Worm (Caenorhabditis elegans): ENCODE measurements around the gene mex-6.

DNA sequence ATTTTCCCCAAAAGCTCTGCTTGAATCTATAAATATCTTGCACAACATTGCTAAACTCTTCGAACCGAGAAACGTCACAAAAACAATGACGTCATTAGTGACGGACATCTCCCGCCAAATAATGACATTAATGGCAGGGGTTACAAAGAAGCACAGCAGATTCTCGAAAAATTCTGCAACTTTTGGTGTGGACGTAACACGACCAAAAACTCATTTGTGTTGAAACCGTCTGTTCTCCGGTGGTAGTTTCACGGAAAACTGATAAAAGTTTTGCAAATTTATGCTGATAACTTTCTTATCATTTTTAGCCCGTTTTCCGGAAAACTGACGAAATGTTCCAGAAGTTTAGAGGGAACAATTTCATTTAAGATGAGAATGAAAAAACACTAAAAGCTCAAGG, 25.4 kb upstream of the mex-6 start:
- TF ChIP-seq hmbx-1 (tag; optimal IDR thresholded peaks at IDR 0.05) (no peak), tbx-37 (GFP tag; conservative IDR thresholded peaks at IDR 0.05) (no peak)
